Worm (Caenorhabditis elegans): ENCODE data around the gene R11F4.2.

R11F4.2 gene

DNA sequence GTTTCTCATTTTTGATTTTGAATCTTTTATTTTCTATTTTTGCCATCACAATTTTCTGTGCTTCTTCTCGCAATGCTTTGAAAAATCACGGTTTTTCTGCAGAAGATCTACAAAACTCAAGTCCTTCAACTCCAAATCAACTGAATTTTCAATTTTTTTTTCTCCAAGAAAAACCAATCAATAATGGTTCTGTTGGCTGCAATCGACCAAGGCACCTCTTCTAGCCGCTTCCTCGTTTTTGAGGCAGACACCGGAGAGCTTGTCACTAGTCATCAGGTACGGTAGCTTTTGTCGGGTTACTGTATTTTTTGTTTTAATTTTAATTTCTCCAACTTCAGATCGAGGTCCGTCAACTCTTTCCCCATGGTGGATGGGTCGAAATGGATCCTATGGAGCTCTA, 9.0 kb downstream of the R11F4.2 start, which contains the start of gene R11F4.1:
Gene R11F4.1, plus strand, starts transcription at position 103 of the 400 bp plus-strand sequence.
- TF ChIP-seq lsy-2 (tag; optimal IDR thresholded peaks at IDR 0.05): no peak
- TF ChIP-seq nhr-28 (tag; optimal IDR thresholded peaks at IDR 0.05): no peak
- no peak for TF ChIP-seq efl-3 (GFP tag; optimal IDR thresholded peaks at IDR 0.05)
- no peak for TF ChIP-seq fkh-10 (GFP tag; optimal IDR thresholded peaks at IDR 0.05)
- no peak for TF ChIP-seq F16B12.6 (tag; optimal IDR thresholded peaks at IDR 0.05)
- no peak for TF ChIP-seq ets-5 (GFP tag; IDR thresholded peaks at IDR 0.05)
- no peak for TF ChIP-seq sup-37 (GFP tag; optimal IDR thresholded peaks at IDR 0.05)
- no peak for TF ChIP-seq ztf-11 (tag; optimal IDR thresholded peaks at IDR 0.05)
- TF ChIP-seq nhr-90 (tag; optimal IDR thresholded peaks at IDR 0.05; ENCODE audit: poor library complexity): no peak
- TF ChIP-seq nhr-77 (tag; optimal IDR thresholded peaks at IDR 0.05): no peak
- TF ChIP-seq fkh-4 (tag; optimal IDR thresholded peaks at IDR 0.05; ENCODE audit: borderline replicate concordance): no peak
- no peak for TF ChIP-seq aha-1 (tag; optimal IDR thresholded peaks at IDR 0.05)
- TF ChIP-seq hpl-2 (GFP tag; optimal IDR thresholded peaks at IDR 0.05): no peak
- no peak for TF ChIP-seq swsn-7 (tag; optimal IDR thresholded peaks at IDR 0.05)

DNA sequence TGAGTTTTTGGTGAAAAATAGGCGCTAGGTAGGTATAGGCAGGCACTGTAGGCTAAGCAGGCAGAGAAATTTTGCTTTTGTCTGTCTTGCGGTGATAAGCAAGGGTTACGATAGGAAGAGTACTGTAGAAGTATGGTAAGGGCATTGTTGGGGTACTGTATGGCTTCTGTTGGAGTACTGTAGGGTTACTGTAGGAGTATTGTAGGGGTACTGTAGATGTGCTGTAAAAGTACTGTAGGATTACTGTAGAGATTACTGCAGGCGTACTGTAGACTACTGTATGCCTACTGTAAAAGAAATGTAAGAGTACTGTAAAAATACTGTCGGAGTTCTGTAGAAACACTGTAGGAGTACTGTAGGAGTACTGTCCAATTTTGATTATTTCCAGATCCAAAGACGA, 9.6 kb downstream of the R11F4.2 start:
- TF ChIP-seq nhr-20 (tag; optimal IDR thresholded peaks at IDR 0.05) (no peak), lin-15B (tag; optimal IDR thresholded peaks at IDR 0.05) (no peak), lsy-2 (tag; optimal IDR thresholded peaks at IDR 0.05) (peak in 1 of 2 experiments; percentile 33), nhr-85 (tag) (no peak)

ce11 chrII:4094030-4094846, 11.4 kb downstream of the R11F4.2 start:
- no peak for TF ChIP-seq efl-1 (optimal IDR thresholded peaks at IDR 0.05)
- TF ChIP-seq efl-1 (GFP tag; optimal IDR thresholded peaks at IDR 0.05 in 1 of 2): peak in 1 of 2 experiments; percentile 93
- TF ChIP-seq ceh-8 (GFP tag; optimal IDR thresholded peaks at IDR 0.05): no peak
- no peak for TF ChIP-seq lin-39 (tag; optimal IDR thresholded peaks at IDR 0.05)
- TF ChIP-seq pqm-1 (tag; optimal IDR thresholded peaks at IDR 0.05): no peak
- TF ChIP-seq snu-23 (GFP tag; optimal IDR thresholded peaks at IDR 0.05): peak; percentile 17
- TF ChIP-seq nhr-85 (tag): peak; percentile 73
- no peak for TF ChIP-seq hlh-4 (tag; optimal IDR thresholded peaks at IDR 0.05)
- TF ChIP-seq blmp-1 (tag; optimal IDR thresholded peaks at IDR 0.05): no peak
- TF ChIP-seq ama-1 (optimal IDR thresholded peaks at IDR 0.05): peak; percentile 69
- peak in 1 of 2 experiments; percentile 39 for TF ChIP-seq lin-35 (GFP tag; optimal IDR thresholded peaks at IDR 0.05)
- TF ChIP-seq hlh-17 (GFP tag; optimal IDR thresholded peaks at IDR 0.05; ENCODE audit: borderline replicate concordance): no peak
- no peak for TF ChIP-seq nhr-12 (tag; optimal IDR thresholded peaks at IDR 0.05)
- TF ChIP-seq aly-2 (tag; optimal IDR thresholded peaks at IDR 0.05): peak; percentile 13
- no peak for TF ChIP-seq nhr-71 (tag; optimal IDR thresholded peaks at IDR 0.05)
- TF ChIP-seq elt-3 (tag; optimal IDR thresholded peaks at IDR 0.05): peak in 1 of 6 experiments; percentile 40
- no peak for TF ChIP-seq elt-2 (tag; optimal IDR thresholded peaks at IDR 0.05)
- no peak for TF ChIP-seq isw-1 (GFP tag; IDR thresholded peaks at IDR 0.05)
- TF ChIP-seq sup-37 (GFP tag; optimal IDR thresholded peaks at IDR 0.05): peak; percentile 15
- TF ChIP-seq C34B4.2 (tag; optimal IDR thresholded peaks at IDR 0.05): no peak
- TF ChIP-seq efl-3 (GFP tag; optimal IDR thresholded peaks at IDR 0.05): no peak
- 0 out of 2 replicates have a peak, but pooled peaks have one; percentile 8 for TF ChIP-seq nhr-19 (GFP tag; conservative IDR thresholded peaks at IDR 0.05)
- peak; percentile 53 for TF ChIP-seq nhr-47 (tag; optimal IDR thresholded peaks at IDR 0.05)
- no peak for TF ChIP-seq C04F5.9 (tag; optimal IDR thresholded peaks at IDR 0.05)
- TF ChIP-seq irx-1 (tag; optimal IDR thresholded peaks at IDR 0.05): no peak
- TF ChIP-seq lsy-2 (tag; optimal IDR thresholded peaks at IDR 0.05): peak; percentile 22 to 91
- peak; percentile 30 for TF ChIP-seq nhr-20 (tag; optimal IDR thresholded peaks at IDR 0.05)
- no peak for TF ChIP-seq rnt-1 (tag; optimal IDR thresholded peaks at IDR 0.05)
- TF ChIP-seq ceh-82 (tag; optimal IDR thresholded peaks at IDR 0.05): no peak
- no peak for TF ChIP-seq sox-4 (tag; optimal IDR thresholded peaks at IDR 0.05)
- no peak for TF ChIP-seq sptf-1 (tag; optimal IDR thresholded peaks at IDR 0.05)
- TF ChIP-seq nhr-237 (tag; optimal IDR thresholded peaks at IDR 0.05): no peak
- no peak for TF ChIP-seq egl-13 (tag; optimal IDR thresholded peaks at IDR 0.05)
- no peak for TF ChIP-seq mab-9 (GFP tag; IDR thresholded peaks at IDR 0.05)
- TF ChIP-seq lir-3 (tag; optimal IDR thresholded peaks at IDR 0.05; ENCODE audit: poor library complexity): no peak
- no peak for TF ChIP-seq unc-62 (GFP tag; optimal IDR thresholded peaks at IDR 0.05)

Data from whole organism, L1 larva.